Fruit fly (Drosophila melanogaster) whole organism, embryonic: ENCODE results near the gene CG13699.

Experiments used
- Atf-2 ChIP-seq: fragments of 200-800 bp; sonication (Bioruptor generic); optimal IDR thresholded peaks from 2 replicates; lab custom pipeline; 2016; ENCODE audit warnings: missing biosample characterization, missing genetic modification characterization
- BEAF-32 ChIP-seq: fragments of 200-800 bp; sonication (Bioruptor generic); optimal IDR thresholded peaks from 3 replicates; lab custom pipeline; 2017; ENCODE audit warnings: missing biosample characterization, missing genetic modification characterization, mild to moderate bottlenecking, moderate library complexity, missing genetic modification reagents
- CG11085 ChIP-seq: fragments of 200-800 bp; sonication (Bioruptor generic); IDR thresholded peaks from 2 replicates; pipeline ENCODE4 v1.3.6; 2022; ENCODE audit warnings: missing biosample characterization, missing genetic modification characterization
- CG11247 ChIP-seq: fragments of 200-800 bp; sonication (Bioruptor generic); IDR thresholded peaks from 2 replicates; pipeline ENCODE4 v1.3.6; 2022; ENCODE audit warnings: missing biosample characterization, missing genetic modification characterization
- CG11504 ChIP-seq: fragments of 200-800 bp; sonication (Bioruptor generic); optimal IDR thresholded peaks from 3 replicates; lab custom pipeline; 2019; ENCODE audit warnings: missing biosample characterization, mild to moderate bottlenecking, missing genetic modification characterization, moderate library complexity
- CG12299 ChIP-seq: fragments of 200-800 bp; sonication (Bioruptor generic); optimal IDR thresholded peaks from 2 replicates; lab custom pipeline; 2018; ENCODE audit warnings: missing biosample characterization, mild to moderate bottlenecking, missing genetic modification characterization
- CG13123 ChIP-seq: fragments of 200-800 bp; sonication (Bioruptor generic); optimal IDR thresholded peaks from 2 replicates; lab custom pipeline; 2016; ENCODE audit warnings: missing biosample characterization, missing genetic modification characterization
- CG14860 ChIP-seq: fragments of 200-800 bp; sonication (Bioruptor generic); IDR thresholded peaks from 3 replicates; pipeline ENCODE4 v1.3.6; 2022; ENCODE audit warnings: missing biosample characterization, missing genetic modification characterization; ENCODE audit not compliant: partially characterized antibody
- CG15269 ChIP-seq: fragments of 200-800 bp; sonication (Bioruptor generic); optimal IDR thresholded peaks from 2 replicates; lab custom pipeline; 2018; ENCODE audit warnings: missing biosample characterization, mild to moderate bottlenecking, missing genetic modification characterization, moderate library complexity
- CG1603 ChIP-seq: fragments of 200-800 bp; sonication (Bioruptor generic); optimal IDR thresholded peaks from 2 replicates; lab custom pipeline; 2019; ENCODE audit warnings: missing biosample characterization, mild to moderate bottlenecking, missing genetic modification characterization, moderate library complexity
- CG17385 ChIP-seq: fragments of 200-800 bp; sonication (Bioruptor generic); optimal IDR thresholded peaks from 3 replicates; lab custom pipeline; 2018; ENCODE audit warnings: missing biosample characterization, mild to moderate bottlenecking, missing genetic modification characterization
- CG1832 ChIP-seq: fragments of 200-800 bp; sonication (Bioruptor generic); optimal IDR thresholded peaks from 2 replicates; lab custom pipeline; 2017; ENCODE audit warnings: missing biosample characterization, mild to moderate bottlenecking, missing genetic modification characterization, inconsistent platforms
- CG30020 ChIP-seq: fragments of 200-800 bp; optimal IDR thresholded peaks from 2 replicates; lab custom pipeline; 2019; ENCODE audit warnings: missing biosample characterization, mild to moderate bottlenecking, missing genetic modification characterization, moderate library complexity
- CG3407 ChIP-seq: fragments of 200-800 bp; sonication (Bioruptor generic); optimal IDR thresholded peaks from 2 replicates; lab custom pipeline; 2018; ENCODE audit warnings: missing biosample characterization, mild to moderate bottlenecking, missing genetic modification characterization
- CG34224 ChIP-seq: fragments of 200-800 bp; sonication (Bioruptor generic); IDR thresholded peaks from 3 replicates; pipeline ENCODE4 v1.3.6; 2022; ENCODE audit warnings: missing biosample characterization, missing genetic modification characterization; ENCODE audit not compliant: partially characterized antibody
- CG4707 ChIP-seq: fragments of 200-800 bp; sonication (Bioruptor generic); optimal IDR thresholded peaks from 2 replicates; lab custom pipeline; 2018; ENCODE audit warnings: missing biosample characterization, mild to moderate bottlenecking, missing genetic modification characterization, moderate library complexity
- CG4854 ChIP-seq: fragments of 200-800 bp; sonication (Bioruptor generic); optimal IDR thresholded peaks from 2 replicates; lab custom pipeline; 2016; ENCODE audit warnings: missing biosample characterization, missing genetic modification characterization, inconsistent platforms
- CG6854 ChIP-seq: fragments of 200-800 bp; sonication (Bioruptor generic); optimal IDR thresholded peaks from 3 replicates; lab custom pipeline; 2017; ENCODE audit warnings: missing biosample characterization, mild to moderate bottlenecking, missing genetic modification characterization
- CG7556 ChIP-seq: fragments of 200-800 bp; sonication (Bioruptor generic); optimal IDR thresholded peaks from 2 replicates; lab custom pipeline; 2017; ENCODE audit warnings: missing biosample characterization, mild to moderate bottlenecking, missing genetic modification characterization
- CG8089 ChIP-seq: fragments of 200-800 bp; sonication (Bioruptor generic); optimal IDR thresholded peaks from 3 replicates; lab custom pipeline; 2016; ENCODE audit warnings: missing biosample characterization, missing genetic modification characterization
- Chrac-16 ChIP-seq: fragments of 200-800 bp; sonication (Bioruptor generic); optimal IDR thresholded peaks from 3 replicates; lab custom pipeline; 2016; ENCODE audit warnings: missing biosample characterization, missing genetic modification characterization
- D19A ChIP-seq: fragments of 200-800 bp; optimal IDR thresholded peaks from 3 replicates; lab custom pipeline; 2019; ENCODE audit warnings: missing biosample characterization, mild to moderate bottlenecking, missing genetic modification characterization, moderate library complexity
- Dad ChIP-seq: fragments of 200-800 bp; sonication (Bioruptor generic); optimal IDR thresholded peaks from 3 replicates; lab custom pipeline; 2016; ENCODE audit warnings: missing biosample characterization, missing genetic modification characterization
- Deaf1 ChIP-seq: fragments of 200-800 bp; optimal IDR thresholded peaks from 3 replicates; lab custom pipeline; 2019; ENCODE audit warnings: missing biosample characterization, mild to moderate bottlenecking, missing genetic modification characterization, moderate library complexity
- ERR ChIP-seq: fragments of 200-800 bp; sonication (Bioruptor generic); optimal IDR thresholded peaks from 2 replicates; lab custom pipeline; 2016; ENCODE audit warnings: missing biosample characterization, missing genetic modification characterization
- Elba2 ChIP-seq: fragments of 200-800 bp; sonication (Bioruptor generic); optimal IDR thresholded peaks from 3 replicates; lab custom pipeline; 2016; ENCODE audit warnings: missing biosample characterization, missing genetic modification characterization
- Fer3 ChIP-seq: fragments of 200-800 bp; sonication (Bioruptor generic); optimal IDR thresholded peaks from 2 replicates; lab custom pipeline; 2018; ENCODE audit warnings: missing biosample characterization, mild to moderate bottlenecking, missing genetic modification characterization, moderate library complexity
- GATAe ChIP-seq: fragments of 200-800 bp; sonication (Bioruptor generic); conservative IDR thresholded peaks from 2 replicates; pipeline ENCODE4 v1.3.6; 2022; ENCODE audit warnings: missing biosample characterization, missing genetic modification characterization
- Hmr ChIP-seq: fragments of 200-800 bp; sonication (Bioruptor generic); optimal IDR thresholded peaks from 3 replicates; lab custom pipeline; 2017; ENCODE audit warnings: mild to moderate bottlenecking, missing biosample characterization, missing genetic modification reagents, missing genetic modification characterization
- MBD-R2 ChIP-seq: fragments of 200-800 bp; sonication (Bioruptor generic); IDR thresholded peaks from 2 replicates; pipeline ENCODE4 v1.3.6; 2022; ENCODE audit warnings: missing biosample characterization, missing genetic modification characterization
- MTF-1 ChIP-seq: fragments of 200-800 bp; sonication (Bioruptor generic); optimal IDR thresholded peaks from 2 replicates; lab custom pipeline; 2018; ENCODE audit warnings: missing biosample characterization, mild to moderate bottlenecking, missing genetic modification characterization, borderline replicate concordance
- Oaz ChIP-seq: fragments of 200-800 bp; sonication (Bioruptor generic); IDR thresholded peaks from 2 replicates; pipeline ENCODE4 v1.3.6; 2022; ENCODE audit warnings: missing biosample characterization, missing genetic modification characterization
- Rfx ChIP-seq: fragments of 200-800 bp; sonication (Bioruptor generic); IDR thresholded peaks from 2 replicates; pipeline ENCODE4 v1.3.6; 2022; ENCODE audit warnings: missing biosample characterization, missing genetic modification characterization
- Side ChIP-seq: fragments of 200-800 bp; sonication (Bioruptor generic); optimal IDR thresholded peaks from 2 replicates; lab custom pipeline; 2016; ENCODE audit warnings: missing biosample characterization, missing genetic modification characterization
- Sin3A ChIP-seq: fragments of >200 bp; optimal IDR thresholded peaks from 2 replicates; lab custom pipeline; 2018
- TFAM ChIP-seq: fragments of 200-800 bp; sonication (Bioruptor generic); optimal IDR thresholded peaks from 2 replicates; lab custom pipeline; 2017; ENCODE audit warnings: missing biosample characterization, missing genetic modification characterization, inconsistent platforms
- ap ChIP-seq: fragments of 200-800 bp; sonication (Bioruptor generic); IDR thresholded peaks from 2 replicates; pipeline ENCODE4 v1.3.6; 2022; ENCODE audit warnings: missing biosample characterization, missing genetic modification characterization
- croc ChIP-seq: fragments of 200-800 bp; sonication (Bioruptor generic); conservative IDR thresholded peaks from 3 replicates; pipeline ENCODE4 v1.3.6; 2022; ENCODE audit warnings: missing biosample characterization, missing genetic modification characterization
- dimm ChIP-seq: fragments of 200-800 bp; sonication (Bioruptor generic); IDR thresholded peaks from 2 replicates; pipeline ENCODE4 v1.3.6; 2022; ENCODE audit warnings: missing biosample characterization, missing genetic modification characterization
- dysf ChIP-seq: fragments of 200-800 bp; sonication (Bioruptor generic); IDR thresholded peaks from 3 replicates; pipeline ENCODE4 v1.3.6; 2022; ENCODE audit warnings: missing biosample characterization, missing genetic modification characterization
- eve ChIP-seq, 2 experiments: fragments of >200 bp; optimal IDR thresholded peaks; 2 replicates each; lab custom pipeline; 2017; ENCODE audit warnings: missing biosample characterization in 2 of 2, missing genetic modification characterization in 2 of 2
- gsb ChIP-seq: fragments of 200-800 bp; sonication (Bioruptor generic); IDR thresholded peaks from 2 replicates; pipeline ENCODE4 v1.3.6; 2022; ENCODE audit warnings: missing biosample characterization, missing genetic modification characterization
- kah ChIP-seq: fragments of 200-800 bp; sonication (Bioruptor generic); optimal IDR thresholded peaks from 2 replicates; lab custom pipeline; 2018; ENCODE audit warnings: missing biosample characterization, mild to moderate bottlenecking, missing genetic modification characterization
- maf-S ChIP-seq: fragments of 200-800 bp; sonication (Bioruptor generic); optimal IDR thresholded peaks from 2 replicates; lab custom pipeline; 2016; ENCODE audit warnings: missing biosample characterization, missing genetic modification characterization
- nerfin-2 ChIP-seq: fragments of 200-800 bp; sonication (Bioruptor generic); IDR thresholded peaks from 2 replicates; pipeline ENCODE4 v1.3.6; 2022; ENCODE audit warnings: missing biosample characterization, missing genetic modification characterization; ENCODE audit not compliant: partially characterized antibody
- p53 ChIP-seq: fragments of 200-800 bp; sonication (Bioruptor generic); optimal IDR thresholded peaks from 2 replicates; lab custom pipeline; 2016; ENCODE audit warnings: missing biosample characterization, missing genetic modification characterization
- pnt ChIP-seq: fragments of 200-800 bp; sonication (Bioruptor generic); optimal IDR thresholded peaks from 3 replicates; lab custom pipeline; 2016; ENCODE audit warnings: missing biosample characterization, missing genetic modification characterization
- repo ChIP-seq: fragments of 200-800 bp; sonication (Bioruptor generic); optimal IDR thresholded peaks from 2 replicates; lab custom pipeline; 2016; ENCODE audit warnings: missing biosample characterization, missing genetic modification characterization
- slou ChIP-seq: fragments of 200-800 bp; sonication (Bioruptor generic); optimal IDR thresholded peaks from 3 replicates; lab custom pipeline; 2016; ENCODE audit warnings: missing biosample characterization, missing genetic modification characterization
- slp2 ChIP-seq: fragments of 200-800 bp; sonication (Bioruptor generic); optimal IDR thresholded peaks from 2 replicates; lab custom pipeline; 2016; ENCODE audit warnings: missing biosample characterization, missing genetic modification characterization
- tll ChIP-seq, 2 experiments: fragments of 200-800 bp in 1 of 2; fragments of >200 bp in 1 of 2; sonication (Bioruptor generic) in 1 of 2; optimal IDR thresholded peaks; 2 replicates each; lab custom pipeline; 2017 to 2019; ENCODE audit warnings: missing biosample characterization in 2 of 2, missing genetic modification characterization in 2 of 2, mild to moderate bottlenecking in 1 of 2, moderate library complexity in 1 of 2
- trem ChIP-seq: fragments of 200-800 bp; optimal IDR thresholded peaks from 3 replicates; lab custom pipeline; 2019; ENCODE audit warnings: missing biosample characterization, mild to moderate bottlenecking, missing genetic modification characterization, moderate library complexity

The CG13699 gene

DNA sequence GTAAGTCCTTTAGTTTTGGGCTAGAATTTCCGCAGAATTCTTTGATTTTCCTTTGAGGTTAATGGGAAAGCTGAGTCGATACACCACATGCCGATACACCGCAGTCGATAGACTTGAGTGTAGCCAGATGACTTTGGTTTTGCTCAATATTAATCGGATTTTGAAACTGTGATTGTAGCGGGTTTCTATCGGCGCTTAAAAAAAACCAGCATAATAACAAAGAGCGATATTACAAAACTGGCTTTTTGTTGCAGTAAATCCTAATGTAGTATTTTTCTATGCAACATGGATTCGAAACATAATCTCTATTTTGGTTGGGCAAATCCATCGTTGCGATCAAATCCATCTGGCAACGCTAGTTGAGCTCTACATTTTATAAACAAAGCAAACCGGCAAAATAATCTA is 52.9 kb downstream of the CG13699 start, which contains the start of the genes Polr3D and mus304 (continued):
- TF ChIP-seq CG11085 (GFP tag; lab: Robert Waterston, UW) (no peak), trem (tag; lab: Kevin White, UChicago) (peak; percentile 75), p53 (GFP tag; lab: Kevin White, UChicago) (peak; percentile 14), CG11504 (tag; lab: Kevin White, UChicago) (peak; percentile 33), nerfin-2 (GFP tag; lab: Robert Waterston, UW) (peak; percentile 66), CG34224 (GFP tag; lab: Robert Waterston, UW) (peak; percentile 53; the same call in 1 of the 3 replicates), MTF-1 (GFP tag; lab: Kevin White, UChicago) (no peak), gsb (GFP tag; lab: Robert Waterston, UW) (no peak), Deaf1 (tag; lab: Kevin White, UChicago) (no peak), CG15269 (tag; lab: Kevin White, UChicago) (no peak), pnt (GFP tag; lab: Kevin White, UChicago) (no peak), slp2 (GFP tag; lab: Kevin White, UChicago) (peak; percentile 10), CG8089 (no peak), Dad (GFP tag; lab: Kevin White, UChicago) (no peak), ap (GFP tag; lab: Robert Waterston, UW) (no peak), kah (GFP tag; lab: Kevin White, UChicago) (no peak), MBD-R2 (GFP tag; lab: Robert Waterston, UW) (peak; percentile 58), CG12299 (tag; lab: Kevin White, UChicago) (no peak), Side (GFP tag; lab: Kevin White, UChicago) (peak; percentile 6), dysf (GFP tag; lab: Robert Waterston, UW) (no peak), Chrac-16 (GFP tag; lab: Kevin White, UChicago) (no peak), CG1603 (tag; lab: Kevin White, UChicago) (peak; percentile 52), ERR (GFP tag; lab: Kevin White, UChicago) (no peak), CG4707 (GFP tag; lab: Kevin White, UChicago) (no peak), CG13123 (GFP tag; lab: Kevin White, UChicago) (no peak), dimm (GFP tag; lab: Robert Waterston, UW) (no peak), CG4854 (no peak), BEAF-32 (GFP tag; lab: Kevin White, UChicago) (peak; percentile 63), CG11247 (GFP tag; lab: Robert Waterston, UW) (no peak), CG30020 (tag; lab: Kevin White, UChicago) (peak; percentile 19), eve (GFP tag; optimal IDR thresholded peaks at IDR 0.05; lab: Kevin White, UChicago) (no peak), CG6854 (GFP tag; lab: Kevin White, UChicago) (no peak), Rfx (GFP tag; lab: Robert Waterston, UW) (0 out of 2 replicates have a peak, but pooled peaks have one; percentile 14), CG14860 (no peak), maf-S (GFP tag; lab: Kevin White, UChicago) (no peak), Hmr (GFP tag; lab: Kevin White, UChicago) (no peak), Sin3A (lab: Kevin White, UChicago) (peak; percentile 88), CG3407 (no peak), repo (GFP tag; lab: Kevin White, UChicago) (no peak), TFAM (GFP tag; lab: Kevin White, UChicago) (no peak), Atf-2 (GFP tag; lab: Kevin White, UChicago) (no peak), CG17385 (GFP tag; lab: Kevin White, UChicago) (no peak), tll (GFP tag; optimal IDR thresholded peaks at IDR 0.05; lab: Kevin White, UChicago) (no peak), slou (no peak), Fer3 (no peak), CG1832 (GFP tag; lab: Kevin White, UChicago) (no peak), GATAe (no peak), CG7556 (peak; percentile 5), Elba2 (no peak), Oaz (GFP tag; lab: Robert Waterston, UW) (no peak), D19A (tag; lab: Kevin White, UChicago) (peak; percentile 12), croc (GFP tag; lab: Robert Waterston, UW) (no peak)
